Fruit fly (Drosophila melanogaster) whole organism, embryonic: Measurements from ENCODE around the gene dgt2.
A peak's percentile ranks its signal among the peaks of the same experiment; 100 is the strongest.

Experiments
- Atf3 ChIP-seq: fragments of 200-800 bp; sonication (Bioruptor generic); optimal IDR thresholded peaks from 3 replicates; lab custom pipeline; 2016; ENCODE audit warnings: missing biosample characterization, missing genetic modification characterization
- BtbVII ChIP-seq: fragments of 200-800 bp; sonication (Bioruptor generic); optimal IDR thresholded peaks from 3 replicates; lab custom pipeline; 2017; ENCODE audit warnings: missing biosample characterization, mild to moderate bottlenecking, missing genetic modification characterization
- CG11560 ChIP-seq: fragments of 200-800 bp; sonication (Bioruptor generic); IDR thresholded peaks from 3 replicates; pipeline ENCODE4 v1.3.6; 2022; ENCODE audit warnings: missing biosample characterization, missing genetic modification characterization
- CG1233 ChIP-seq: fragments of 200-800 bp; sonication (Bioruptor generic); optimal IDR thresholded peaks from 4 replicates; lab custom pipeline; 2018; ENCODE audit warnings: missing biosample characterization, mild to moderate bottlenecking, missing genetic modification characterization
- CG12391 ChIP-seq: fragments of 200-800 bp; sonication (Bioruptor generic); optimal IDR thresholded peaks from 3 replicates; lab custom pipeline; 2018; ENCODE audit warnings: missing biosample characterization, mild to moderate bottlenecking, missing genetic modification characterization, moderate library complexity
- CG13123 ChIP-seq: fragments of 200-800 bp; sonication (Bioruptor generic); optimal IDR thresholded peaks from 2 replicates; lab custom pipeline; 2016; ENCODE audit warnings: missing biosample characterization, missing genetic modification characterization
- CG14441 ChIP-seq: fragments of 200-800 bp; sonication (Bioruptor generic); IDR thresholded peaks from 2 replicates; pipeline ENCODE4 v1.3.6; 2022; ENCODE audit warnings: missing biosample characterization, missing genetic modification characterization
- CG15696 ChIP-seq: fragments of 200-800 bp; sonication (Bioruptor generic); optimal IDR thresholded peaks from 2 replicates; lab custom pipeline; 2019; ENCODE audit warnings: missing biosample characterization, mild to moderate bottlenecking, missing genetic modification characterization, moderate library complexity
- CG1647 ChIP-seq: fragments of 200-800 bp; sonication (Bioruptor generic); optimal IDR thresholded peaks from 3 replicates; lab custom pipeline; 2016; ENCODE audit warnings: missing biosample characterization, missing genetic modification characterization
- CG16863 ChIP-seq: fragments of 200-800 bp; sonication (Bioruptor generic); optimal IDR thresholded peaks from 3 replicates; lab custom pipeline; 2016; ENCODE audit warnings: missing biosample characterization, missing genetic modification characterization
- CG17385 ChIP-seq: fragments of 200-800 bp; sonication (Bioruptor generic); optimal IDR thresholded peaks from 3 replicates; lab custom pipeline; 2018; ENCODE audit warnings: missing biosample characterization, mild to moderate bottlenecking, missing genetic modification characterization
- CG17802 ChIP-seq: fragments of 200-800 bp; sonication (Bioruptor generic); optimal IDR thresholded peaks from 2 replicates; lab custom pipeline; 2018; ENCODE audit warnings: missing biosample characterization, mild to moderate bottlenecking, missing genetic modification characterization, moderate library complexity
- CG17829 ChIP-seq: fragments of 200-800 bp; optimal IDR thresholded peaks from 2 replicates; lab custom pipeline; 2019; ENCODE audit warnings: missing biosample characterization, mild to moderate bottlenecking, missing genetic modification characterization, moderate library complexity
- CG1792 ChIP-seq: fragments of 200-800 bp; sonication (Bioruptor generic); optimal IDR thresholded peaks from 2 replicates; lab custom pipeline; 2016; ENCODE audit warnings: missing biosample characterization, missing genetic modification characterization
- CG18262 ChIP-seq: fragments of 200-800 bp; optimal IDR thresholded peaks from 3 replicates; lab custom pipeline; 2019; ENCODE audit warnings: missing biosample characterization, mild to moderate bottlenecking, missing genetic modification characterization, moderate library complexity
- CG2129 ChIP-seq: fragments of 200-800 bp; sonication (Bioruptor generic); IDR thresholded peaks from 2 replicates; pipeline ENCODE4 v1.3.6; 2022; ENCODE audit warnings: missing biosample characterization, missing genetic modification characterization; ENCODE audit not compliant: partially characterized antibody
- CG3281 ChIP-seq: fragments of 200-800 bp; sonication (Bioruptor generic); optimal IDR thresholded peaks from 3 replicates; lab custom pipeline; 2017; ENCODE audit warnings: missing biosample characterization, mild to moderate bottlenecking, missing genetic modification characterization
- CG34224 ChIP-seq: fragments of 200-800 bp; sonication (Bioruptor generic); IDR thresholded peaks from 3 replicates; pipeline ENCODE4 v1.3.6; 2022; ENCODE audit warnings: missing biosample characterization, missing genetic modification characterization; ENCODE audit not compliant: partially characterized antibody
- CG34376 ChIP-seq: fragments of 200-800 bp; sonication (Bioruptor generic); optimal IDR thresholded peaks from 2 replicates; lab custom pipeline; 2018; ENCODE audit warnings: missing biosample characterization, mild to moderate bottlenecking, missing genetic modification characterization
- CG3847 ChIP-seq: fragments of 200-800 bp; sonication (Bioruptor generic); IDR thresholded peaks from 2 replicates; pipeline ENCODE4 v1.3.6; 2022; ENCODE audit warnings: missing biosample characterization, missing genetic modification characterization
- CG7556 ChIP-seq: fragments of 200-800 bp; sonication (Bioruptor generic); optimal IDR thresholded peaks from 2 replicates; lab custom pipeline; 2017; ENCODE audit warnings: missing biosample characterization, mild to moderate bottlenecking, missing genetic modification characterization
- CG8478 ChIP-seq: fragments of >200 bp; optimal IDR thresholded peaks from 2 replicates; lab custom pipeline; 2018
- Dip2 ChIP-seq: fragments of 200-800 bp; sonication (Bioruptor generic); IDR thresholded peaks from 2 replicates; pipeline ENCODE4 v1.3.6; 2022; ENCODE audit warnings: missing biosample characterization, missing genetic modification characterization
- Dll ChIP-seq: fragments of 200-800 bp; sonication (Bioruptor generic); IDR thresholded peaks from 4 replicates; pipeline ENCODE4 v1.3.6; 2022; ENCODE audit warnings: missing biosample characterization, missing genetic modification characterization; ENCODE audit not compliant: partially characterized antibody
- HLH3B ChIP-seq: fragments of 200-800 bp; sonication (Bioruptor generic); IDR thresholded peaks from 2 replicates; pipeline ENCODE4 v1.3.6; 2022; ENCODE audit warnings: missing biosample characterization, missing genetic modification characterization
- Hr78 ChIP-seq, 2 experiments: fragments of 200-800 bp in 1 of 2; fragments of >200 bp in 1 of 2; sonication (Bioruptor generic) in 1 of 2; optimal IDR thresholded peaks; 2 replicates each; lab custom pipeline; 2017 to 2019; ENCODE audit warnings: missing biosample characterization in 2 of 2, missing genetic modification characterization in 2 of 2, mild to moderate bottlenecking in 1 of 2, moderate library complexity in 1 of 2
- Jarid2 ChIP-seq: fragments of 200-800 bp; sonication (Bioruptor generic); optimal IDR thresholded peaks from 3 replicates; lab custom pipeline; 2017; ENCODE audit warnings: mild to moderate bottlenecking, missing biosample characterization, missing genetic modification reagents, missing genetic modification characterization
- Meics ChIP-seq: fragments of 200-800 bp; sonication (Bioruptor generic); optimal IDR thresholded peaks from 2 replicates; lab custom pipeline; 2017; ENCODE audit warnings: missing biosample characterization, mild to moderate bottlenecking, missing genetic modification characterization
- Nf-YC ChIP-seq: fragments of 200-800 bp; optimal IDR thresholded peaks from 3 replicates; lab custom pipeline; 2019; ENCODE audit warnings: missing biosample characterization, mild to moderate bottlenecking, missing genetic modification characterization, moderate library complexity
- Scr ChIP-seq: fragments of 200-800 bp; sonication (Bioruptor generic); IDR thresholded peaks from 2 replicates; pipeline ENCODE4 v1.3.6; 2022; ENCODE audit warnings: missing biosample characterization, missing genetic modification characterization; ENCODE audit not compliant: partially characterized antibody
- Six4 ChIP-seq: fragments of 200-800 bp; sonication (Bioruptor generic); optimal IDR thresholded peaks from 2 replicates; lab custom pipeline; 2016; ENCODE audit warnings: missing biosample characterization, missing genetic modification characterization
- Trl ChIP-seq, 3 experiments: fragments of >200 bp in 2 of 3; fragments of 200-800 bp in 1 of 3; sonication (Bioruptor generic) in 1 of 3; optimal IDR thresholded peaks; 2 replicates in 1 of 3; 3 replicates in 2 of 3; lab custom pipeline; 2016 to 2017; ENCODE audit warnings: missing biosample characterization in 1 of 3, missing genetic modification characterization in 1 of 3
- ab ChIP-seq: fragments of 200-800 bp; sonication (Bioruptor generic); optimal IDR thresholded peaks from 2 replicates; lab custom pipeline; 2016; ENCODE audit warnings: missing biosample characterization, missing genetic modification characterization
- abd-A ChIP-seq: fragments of 200-800 bp; sonication (Bioruptor generic); optimal IDR thresholded peaks from 3 replicates; lab custom pipeline; 2019; ENCODE audit warnings: missing biosample characterization, mild to moderate bottlenecking, missing genetic modification characterization, moderate library complexity
- ase ChIP-seq: fragments of 200-800 bp; sonication (Bioruptor generic); IDR thresholded peaks from 3 replicates; pipeline ENCODE4 v1.3.6; 2022; ENCODE audit warnings: missing biosample characterization, missing genetic modification characterization
- bab2 ChIP-seq: fragments of 200-800 bp; sonication (Bioruptor generic); optimal IDR thresholded peaks from 2 replicates; lab custom pipeline; 2016; ENCODE audit warnings: missing biosample characterization, missing genetic modification characterization
- bbx ChIP-seq: fragments of 200-800 bp; sonication (Bioruptor generic); IDR thresholded peaks from 2 replicates; pipeline ENCODE4 v1.3.6; 2022; ENCODE audit warnings: missing biosample characterization, missing genetic modification characterization; ENCODE audit not compliant: partially characterized antibody
- bcd ChIP-seq: fragments of 200-800 bp; sonication (Bioruptor generic); optimal IDR thresholded peaks from 2 replicates; lab custom pipeline; 2017; ENCODE audit warnings: missing biosample characterization, mild to moderate bottlenecking, missing genetic modification characterization
- bowl ChIP-seq: fragments of 200-800 bp; sonication (Bioruptor generic); IDR thresholded peaks from 2 replicates; pipeline ENCODE4 v1.3.6; 2022; ENCODE audit warnings: missing biosample characterization, missing genetic modification characterization
- dpn ChIP-seq, 2 experiments: fragments of 200-800 bp; sonication (Bioruptor generic); optimal IDR thresholded peaks; 3 replicates each; lab custom pipeline; 2016; ENCODE audit warnings: missing biosample characterization in 2 of 2, missing genetic modification characterization in 2 of 2
- fru ChIP-seq: fragments of >200 bp; optimal IDR thresholded peaks from 2 replicates; lab custom pipeline; 2017
- gcm2 ChIP-seq: fragments of 200-800 bp; sonication (Bioruptor generic); optimal IDR thresholded peaks from 2 replicates; lab custom pipeline; 2016; ENCODE audit warnings: missing biosample characterization, missing genetic modification characterization
- pb ChIP-seq: fragments of 200-800 bp; sonication (Bioruptor generic); optimal IDR thresholded peaks from 3 replicates; lab custom pipeline; 2016; ENCODE audit warnings: missing biosample characterization, missing genetic modification characterization
- phol ChIP-seq: fragments of 200-800 bp; sonication (Bioruptor generic); optimal IDR thresholded peaks from 3 replicates; lab custom pipeline; 2018; ENCODE audit warnings: missing biosample characterization, mild to moderate bottlenecking, missing genetic modification characterization, moderate library complexity
- pzg ChIP-seq: fragments of 200-800 bp; sonication (Bioruptor generic); optimal IDR thresholded peaks from 3 replicates; lab custom pipeline; 2018; ENCODE audit warnings: missing biosample characterization, mild to moderate bottlenecking, missing genetic modification characterization, moderate library complexity
- row ChIP-seq: fragments of 200-800 bp; sonication (Bioruptor generic); IDR thresholded peaks from 3 replicates; pipeline ENCODE4 v1.3.6; 2022; ENCODE audit warnings: missing biosample characterization, missing genetic modification characterization
- schlank ChIP-seq: fragments of 200-800 bp; sonication (Bioruptor generic); optimal IDR thresholded peaks from 2 replicates; lab custom pipeline; 2018; ENCODE audit warnings: missing biosample characterization, mild to moderate bottlenecking, missing genetic modification characterization
- tio ChIP-seq: fragments of 200-800 bp; sonication (Bioruptor generic); optimal IDR thresholded peaks from 2 replicates; lab custom pipeline; 2017; ENCODE audit warnings: missing biosample characterization, missing genetic modification characterization, inconsistent platforms

dgt2 gene

dm6 chr2L:12026458-12027431, 37.0 kb downstream of the dgt2 start (continued):
- TF ChIP-seq ase (GFP tag; lab: Robert Waterston, UW), result peak; percentile 29; the same call in 1 of the 3 replicates
- no peak for TF ChIP-seq bowl
- no peak for TF ChIP-seq Jarid2 (GFP tag; lab: Kevin White, UChicago)
- TF ChIP-seq CG7556 (GFP tag; lab: Kevin White, UChicago), result peak; percentile 88
- TF ChIP-seq tio (GFP tag; lab: Kevin White, UChicago), result peak; percentile 69
- peak; percentile 44 for TF ChIP-seq Six4 (GFP tag; lab: Kevin White, UChicago)
- peak in 1 of 2 experiments; percentile 40 for TF ChIP-seq dpn (GFP tag; optimal IDR thresholded peaks at IDR 0.05; lab: Kevin White, UChicago)
- TF ChIP-seq CG3281, result peak; percentile 66
- TF ChIP-seq CG18262 (tag; lab: Kevin White, UChicago), result peak; percentile 79
- no peak for TF ChIP-seq Scr (GFP tag; lab: Robert Waterston, UW)
- TF ChIP-seq row (GFP tag; lab: Robert Waterston, UW), result peak; percentile 69; the same call in 2 of the 3 replicates
- no peak for TF ChIP-seq CG15696
- no peak for TF ChIP-seq abd-A
- peak; percentile 52 for TF ChIP-seq Nf-YC (tag; lab: Kevin White, UChicago)
- TF ChIP-seq Hr78 (GFP tag; optimal IDR thresholded peaks at IDR 0.05; lab: Kevin White, UChicago), result peak in 1 of 2 experiments; percentile 16
- peak; percentile 27 for TF ChIP-seq bab2 (GFP tag; lab: Kevin White, UChicago)
- peak; percentile 66 for TF ChIP-seq phol (tag; lab: Kevin White, UChicago)
- peak; percentile 5 for TF ChIP-seq Atf3 (GFP tag; lab: Kevin White, UChicago)
- TF ChIP-seq gcm2, result peak; percentile 47
- TF ChIP-seq CG13123 (GFP tag; lab: Kevin White, UChicago), result peak; percentile 31
- TF ChIP-seq CG3847, result no peak; the same call in 1 of the 2 replicates
- TF ChIP-seq ab, result no peak
- peak; percentile 63 for TF ChIP-seq CG17829 (tag; lab: Kevin White, UChicago)
- TF ChIP-seq CG11560 (tag; lab: Robert Waterston, UW), result no peak
- no peak for TF ChIP-seq Dip2 (GFP tag; lab: Robert Waterston, UW)
- TF ChIP-seq CG14441, result peak; percentile 62
- TF ChIP-seq bbx (GFP tag; lab: Robert Waterston, UW), result no peak
- TF ChIP-seq Meics (GFP tag; lab: Kevin White, UChicago), result peak; percentile 68
- TF ChIP-seq bcd (GFP tag; lab: Kevin White, UChicago), result peak; percentile 60
- peak; percentile 54 for TF ChIP-seq CG1233 (GFP tag; lab: Kevin White, UChicago)
- peak; percentile 15 for TF ChIP-seq CG16863 (GFP tag; lab: Kevin White, UChicago)
- TF ChIP-seq CG12391 (tag; lab: Kevin White, UChicago), result peak; percentile 69
- TF ChIP-seq CG1647, result no peak
- no peak for TF ChIP-seq CG2129 (GFP tag; lab: Robert Waterston, UW)
- peak; percentile 3 for TF ChIP-seq pzg (GFP tag; lab: Kevin White, UChicago)
- TF ChIP-seq Trl (optimal IDR thresholded peaks at IDR 0.05; lab: Kevin White, UChicago), result no peak
- no peak for TF ChIP-seq Trl (GFP tag; optimal IDR thresholded peaks at IDR 0.05; lab: Kevin White, UChicago)
- no peak for TF ChIP-seq schlank
- no peak for TF ChIP-seq CG34224 (GFP tag; lab: Robert Waterston, UW)
- TF ChIP-seq Dll, result no peak
- peak; percentile 59 for TF ChIP-seq CG17385 (GFP tag; lab: Kevin White, UChicago)
- no peak for TF ChIP-seq fru (lab: Kevin White, UChicago)
- TF ChIP-seq pb (GFP tag; lab: Kevin White, UChicago), result no peak
- TF ChIP-seq HLH3B (GFP tag; lab: Robert Waterston, UW), result no peak
- TF ChIP-seq CG1792 (GFP tag; lab: Kevin White, UChicago), result no peak
- no peak for TF ChIP-seq BtbVII (GFP tag; lab: Kevin White, UChicago)
- no peak for TF ChIP-seq CG34376 (GFP tag; lab: Kevin White, UChicago)
- TF ChIP-seq CG17802 (tag; lab: Kevin White, UChicago), result peak; percentile 0
- TF ChIP-seq CG8478, result no peak
